Worm (Caenorhabditis elegans) whole organism, midembryonic: ENCODE measurements around the gene Y22D7AR.7.

Source experiments
- T22C8.4 ChIP-seq: fragments of 200-800 bp; sonication (Bioruptor generic); IDR thresholded peaks from 2 replicates; pipeline ENCODE4 v1.3.6; 2022; ENCODE audit warnings: missing genetic modification characterization, missing compliant biosample characterization
- cog-1 ChIP-seq: sonication (generic microtip); optimal IDR thresholded peaks from 2 replicates; lab custom pipeline; 2016; ENCODE audit warnings: missing genetic modification characterization, missing compliant biosample characterization
- flt-1 ChIP-seq: fragments of 200-800 bp; sonication (Bioruptor generic); IDR thresholded peaks from 2 replicates; pipeline ENCODE4 v1.3.6; 2022; ENCODE audit warnings: missing genetic modification characterization, missing compliant biosample characterization
- klf-2 ChIP-seq: fragments of 200-800 bp; sonication (Bioruptor generic); conservative IDR thresholded peaks from 2 replicates; pipeline ENCODE4 v1.3.6; 2022; ENCODE audit warnings: missing genetic modification reagents, missing genetic modification characterization, missing compliant biosample characterization
- med-1 ChIP-seq: sonication (generic microtip); optimal IDR thresholded peaks from 2 replicates; lab custom pipeline; 2017; ENCODE audit warnings: missing genetic modification characterization, mild to moderate bottlenecking, missing compliant biosample characterization, antibody characterized with exemption, missing genetic modification reagents; ENCODE audit not compliant: insufficient read depth
- tab-1 ChIP-seq: fragments of 200-800 bp; sonication (Bioruptor generic); IDR thresholded peaks from 2 replicates; pipeline ENCODE4 v1.3.6; 2022; ENCODE audit warnings: missing genetic modification characterization, missing compliant biosample characterization
- ztf-23 ChIP-seq: fragments of 200-800 bp; sonication (Bioruptor generic); IDR thresholded peaks from 2 replicates; pipeline ENCODE4 v1.3.6; 2022; ENCODE audit warnings: missing genetic modification reagents, missing genetic modification characterization, missing compliant biosample characterization

DNA sequence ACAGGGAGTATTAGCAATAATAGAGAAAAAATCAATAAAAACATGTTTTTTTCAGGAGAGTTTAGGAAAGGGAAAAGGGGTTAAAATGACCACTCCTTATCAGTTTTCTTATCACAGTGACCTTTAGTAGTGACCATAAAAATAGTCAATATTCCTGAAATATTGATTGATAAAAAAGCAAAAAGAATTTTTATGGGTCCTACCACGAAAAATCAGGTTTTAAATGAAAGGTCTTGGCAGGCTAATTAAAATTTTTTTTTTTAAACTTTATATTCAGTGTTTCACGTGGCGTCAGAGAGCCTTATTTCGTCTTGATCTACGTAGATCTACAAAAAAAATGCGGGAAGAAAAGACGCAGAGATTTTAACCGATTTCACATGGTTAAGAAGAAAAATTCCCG, 30.5 kb downstream of the Y22D7AR.7 start, which contains the start of gene cht-4:
- TF ChIP-seq med-1 (GFP tag; lab: Kevin White, UChicago) (no peak), cog-1 (tag; lab: Kevin White, UChicago) (no peak), T22C8.4 (0 out of 2 replicates have a peak, but pooled peaks have one; percentile 33), ztf-23 (GFP tag; lab: Robert Waterston, UW) (no peak), klf-2 (no peak), tab-1 (GFP tag; lab: Robert Waterston, UW) (no peak), flt-1 (GFP tag; lab: Robert Waterston, UW) (no peak)
